Worm (Caenorhabditis elegans): ENCODE results near the gene Y81G3A.6.

DNA sequence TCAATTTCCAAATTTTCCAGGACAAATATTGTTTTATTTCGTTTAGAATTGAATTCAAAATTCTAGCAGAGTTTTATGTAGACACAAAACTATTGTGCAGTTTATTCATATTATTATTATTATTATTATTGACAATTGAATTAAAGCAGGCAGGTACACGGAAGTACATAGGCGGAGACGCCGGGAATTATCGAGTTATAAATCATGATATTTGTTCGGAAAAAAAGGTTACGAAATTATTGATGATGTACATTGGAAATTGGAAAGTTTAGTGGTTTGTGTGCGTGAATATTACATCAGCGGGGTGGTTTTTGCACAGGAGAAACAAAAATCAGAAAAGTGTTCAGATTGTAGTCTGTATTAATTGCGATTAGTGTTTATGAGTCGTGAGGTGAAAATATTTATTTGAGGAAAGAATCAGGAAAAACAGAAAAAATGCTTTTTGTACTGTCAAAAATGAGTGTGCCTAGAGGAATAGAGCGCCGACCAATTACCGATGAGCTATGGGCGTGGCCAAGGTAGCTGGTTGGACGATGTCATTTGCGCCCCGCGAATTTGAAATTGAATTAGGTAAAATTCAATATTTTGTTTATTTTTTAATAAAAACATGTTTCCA, 5.9 kb downstream of the Y81G3A.6 start:
- TF ChIP-seq nfya-1 (tag; optimal IDR thresholded peaks at IDR 0.05; ENCODE audit: borderline replicate concordance, insufficient read depth) (no peak), B0261.1 (tag; optimal IDR thresholded peaks at IDR 0.05) (no peak)

Measured in whole organism, young adult.